Fruit fly (Drosophila melanogaster) whole organism, pupa: ENCODE results near the gene eIF5B.

Source experiments
- CG12605 ChIP-seq: fragments of 200-800 bp; sonication (Bioruptor generic); IDR thresholded peaks from 2 replicates; pipeline ENCODE4 v1.3.6; 2022; ENCODE audit warnings: missing biosample characterization, missing genetic modification characterization
- CG15710 ChIP-seq: fragments of 200-800 bp; sonication (Bioruptor generic); optimal IDR thresholded peaks from 2 replicates; lab custom pipeline; 2018; ENCODE audit warnings: missing biosample characterization, mild to moderate bottlenecking, missing genetic modification characterization, moderate library complexity
- CG4496 ChIP-seq: fragments of 200-800 bp; sonication (Bioruptor generic); IDR thresholded peaks from 3 replicates; pipeline ENCODE4 v1.3.6; 2022; ENCODE audit warnings: missing biosample characterization, missing genetic modification characterization
- CG8301 ChIP-seq: fragments of 200-800 bp; sonication (Bioruptor generic); optimal IDR thresholded peaks from 2 replicates; lab custom pipeline; 2018; ENCODE audit warnings: missing biosample characterization, mild to moderate bottlenecking, missing genetic modification characterization
- CG9948 ChIP-seq: fragments of 200-800 bp; sonication (Bioruptor generic); optimal IDR thresholded peaks from 2 replicates; lab custom pipeline; 2018; ENCODE audit warnings: missing biosample characterization, mild to moderate bottlenecking, missing genetic modification characterization, moderate library complexity
- EcR ChIP-seq: fragments of 200-800 bp; sonication (Bioruptor generic); optimal IDR thresholded peaks from 3 replicates; lab custom pipeline; 2019; ENCODE audit warnings: missing biosample characterization, missing genetic modification characterization, mild to moderate bottlenecking, moderate library complexity, missing genetic modification reagents
- Ets98B ChIP-seq: fragments of 200-800 bp; sonication (Bioruptor generic); IDR thresholded peaks from 2 replicates; pipeline ENCODE4 v1.3.6; 2022; ENCODE audit warnings: missing biosample characterization, missing genetic modification characterization
- Pif1A ChIP-seq: fragments of 200-800 bp; sonication (Bioruptor generic); optimal IDR thresholded peaks from 3 replicates; lab custom pipeline; 2016; ENCODE audit warnings: missing biosample characterization, missing genetic modification characterization
- Snoo ChIP-seq: fragments of 200-800 bp; sonication (Bioruptor generic); optimal IDR thresholded peaks from 3 replicates; lab custom pipeline; 2017; ENCODE audit warnings: missing biosample characterization, mild to moderate bottlenecking, missing genetic modification characterization, inconsistent platforms
- rn ChIP-seq: fragments of 200-800 bp; sonication (Bioruptor generic); IDR thresholded peaks from 2 replicates; pipeline ENCODE4 v1.3.6; 2022; ENCODE audit warnings: missing biosample characterization, missing genetic modification characterization

dm6 chr3L:3455555-3455939 lies 5.2 kb downstream of the eIF5B start:
- no peak for TF ChIP-seq CG4496 (GFP tag; lab: Robert Waterston, UW)
- TF ChIP-seq CG9948 (tag; lab: Kevin White, UChicago): no peak
- TF ChIP-seq Snoo: no peak
- no peak for TF ChIP-seq CG8301 (tag; lab: Kevin White, UChicago)
- TF ChIP-seq CG12605: no peak
- no peak for TF ChIP-seq CG15710 (tag; lab: Kevin White, UChicago)
- TF ChIP-seq EcR (GFP tag; lab: Kevin White, UChicago): no peak
- no peak for TF ChIP-seq Ets98B (GFP tag; lab: Robert Waterston, UW)
- no peak for TF ChIP-seq rn (GFP tag; lab: Robert Waterston, UW)
- no peak for TF ChIP-seq Pif1A (GFP tag; lab: Kevin White, UChicago)
